Worm (Caenorhabditis elegans): ENCODE data around the gene tbc-1.

tbc-1 gene

ce11 chrX:14975467-14976167 lies 5.1 kb downstream of the tbc-1 start, which contains the start of gene F20D1.3 (continued):
- TF ChIP-seq egl-27 (tag; optimal IDR thresholded peaks at IDR 0.05) (no peak), lir-3 (tag; optimal IDR thresholded peaks at IDR 0.05; ENCODE audit: poor library complexity) (no peak), sox-4 (tag; optimal IDR thresholded peaks at IDR 0.05) (no peak), elt-3 (tag; optimal IDR thresholded peaks at IDR 0.05) (peak in 3 of 6 experiments; percentile 24 to 31 (median 25)), nhr-237 (tag; optimal IDR thresholded peaks at IDR 0.05) (peak; percentile 26), xbp-1 (tag; optimal IDR thresholded peaks at IDR 0.05) (peak; percentile 6), nhr-19 (GFP tag; conservative IDR thresholded peaks at IDR 0.05) (no peak), grh-1 (GFP tag; IDR thresholded peaks at IDR 0.05) (peak; percentile 46), nhr-90 (tag; optimal IDR thresholded peaks at IDR 0.05; ENCODE audit: poor library complexity) (peak; percentile 11), egl-13 (tag; optimal IDR thresholded peaks at IDR 0.05) (no peak), unc-86 (tag; optimal IDR thresholded peaks at IDR 0.05) (no peak), Y116A8C.19 (tag; optimal IDR thresholded peaks at IDR 0.05; ENCODE audit: borderline replicate concordance) (no peak), snu-23 (GFP tag; optimal IDR thresholded peaks at IDR 0.05) (peak; percentile 78), ets-5 (GFP tag; IDR thresholded peaks at IDR 0.05) (no peak), nhr-12 (tag; optimal IDR thresholded peaks at IDR 0.05) (no peak), dpl-1 (GFP tag; optimal IDR thresholded peaks at IDR 0.05) (peak in 2 of 3 experiments; percentile 40 to 43)

DNA sequence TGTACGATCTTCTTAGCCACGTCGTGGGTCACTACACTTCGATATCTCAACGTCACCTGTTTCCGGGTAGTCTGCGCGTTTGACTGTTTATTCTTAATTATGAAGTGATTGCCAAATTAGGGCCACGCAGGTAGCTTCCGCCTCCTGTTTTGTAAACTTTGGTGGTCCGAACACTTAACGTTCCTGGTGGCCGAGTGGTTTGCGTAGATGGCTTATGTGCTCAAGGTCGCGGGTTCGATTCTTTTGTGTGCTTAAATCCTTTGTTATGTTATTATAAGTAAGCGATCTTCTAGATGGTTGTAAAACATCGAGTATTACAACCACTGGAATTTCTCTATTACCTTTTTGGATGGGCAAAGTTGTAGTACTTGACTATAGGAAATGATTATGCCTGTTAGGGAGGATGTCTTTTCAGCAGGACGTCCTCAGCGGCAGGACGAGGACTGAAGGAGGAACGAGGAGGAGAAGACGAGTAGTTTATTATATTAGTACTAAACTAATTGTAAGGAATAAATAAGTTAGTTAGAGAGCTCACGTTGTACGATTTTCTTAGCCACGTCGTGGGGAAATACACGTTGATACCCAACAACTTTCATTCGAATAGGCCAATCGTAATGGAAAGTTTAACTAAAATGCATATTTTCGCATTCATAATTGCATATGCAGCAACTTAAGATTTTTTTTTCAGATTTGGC lies 6.4 kb downstream of the tbc-1 start:
- no peak for TF ChIP-seq tlp-1 (tag; optimal IDR thresholded peaks at IDR 0.05)
- no peak for TF ChIP-seq ztf-11 (tag; optimal IDR thresholded peaks at IDR 0.05)
- TF ChIP-seq nhr-85 (tag): peak; percentile 7
- no peak for TF ChIP-seq sptf-1 (tag; optimal IDR thresholded peaks at IDR 0.05)
- no peak for TF ChIP-seq nhr-47 (tag; optimal IDR thresholded peaks at IDR 0.05)
- no peak for TF ChIP-seq egl-27 (tag; optimal IDR thresholded peaks at IDR 0.05)

DNA sequence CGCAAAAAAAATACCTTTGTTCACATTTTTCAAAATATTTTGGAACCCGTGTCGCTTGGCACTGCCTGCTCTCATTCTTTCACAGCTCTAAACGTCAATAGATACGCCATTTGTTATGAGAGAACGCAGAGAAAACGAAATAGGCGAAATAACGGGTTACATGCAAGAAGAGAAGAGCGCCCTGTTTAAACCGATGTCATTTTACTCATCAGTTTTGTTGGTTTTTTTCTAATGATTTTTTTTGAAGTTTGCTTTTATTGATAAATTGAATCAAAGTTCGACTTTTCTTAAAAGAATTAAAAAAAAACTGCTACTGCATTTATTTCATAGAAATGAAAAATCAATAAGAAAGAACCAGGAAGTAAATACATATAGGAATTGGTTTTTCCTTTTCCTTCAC lies 8.2 kb downstream of the tbc-1 start:
- no peak for TF ChIP-seq nhr-84 (tag; optimal IDR thresholded peaks at IDR 0.05)
- peak; percentile 26 for TF ChIP-seq fos-1 (tag; optimal IDR thresholded peaks at IDR 0.05)
- TF ChIP-seq nhr-47 (tag; optimal IDR thresholded peaks at IDR 0.05): peak; percentile 36
- TF ChIP-seq zip-4 (GFP tag; optimal IDR thresholded peaks at IDR 0.05): no peak
- TF ChIP-seq nhr-85 (tag): peak; percentile 26
- TF ChIP-seq snu-23 (GFP tag; optimal IDR thresholded peaks at IDR 0.05): peak; percentile 43
- peak; percentile 26 for TF ChIP-seq nhr-20 (tag; optimal IDR thresholded peaks at IDR 0.05)
- peak; percentile 11 for TF ChIP-seq blmp-1 (tag; optimal IDR thresholded peaks at IDR 0.05)
- peak; percentile 19 for TF ChIP-seq tbx-2 (tag; optimal IDR thresholded peaks at IDR 0.05)
- no peak for TF ChIP-seq snpc-4 (tag; optimal IDR thresholded peaks at IDR 0.05)
- TF ChIP-seq lin-14 (GFP tag; optimal IDR thresholded peaks at IDR 0.05): peak; percentile 53
- TF ChIP-seq sptf-1 (tag; optimal IDR thresholded peaks at IDR 0.05): no peak
- TF ChIP-seq aly-2 (tag; optimal IDR thresholded peaks at IDR 0.05): no peak
- no peak for TF ChIP-seq efl-3 (GFP tag; optimal IDR thresholded peaks at IDR 0.05)
- no peak for TF ChIP-seq hlh-17 (GFP tag; optimal IDR thresholded peaks at IDR 0.05; ENCODE audit: borderline replicate concordance)
- peak; percentile 68 for TF ChIP-seq ama-1 (optimal IDR thresholded peaks at IDR 0.05)
- TF ChIP-seq lsy-2 (tag; optimal IDR thresholded peaks at IDR 0.05): peak in 1 of 2 experiments; percentile 10
- TF ChIP-seq rnt-1 (tag; optimal IDR thresholded peaks at IDR 0.05): peak; percentile 21
- TF ChIP-seq nhr-71 (tag; optimal IDR thresholded peaks at IDR 0.05): peak; percentile 38
- peak in 2 of 3 experiments; percentile 16 to 30 for TF ChIP-seq ceh-82 (tag; optimal IDR thresholded peaks at IDR 0.05)
- peak in 1 of 2 experiments; percentile 2 for TF ChIP-seq lin-35 (GFP tag; optimal IDR thresholded peaks at IDR 0.05)
- TF ChIP-seq lin-15B (tag; optimal IDR thresholded peaks at IDR 0.05): no peak
